Worm (Caenorhabditis elegans): ENCODE results near the gene nhr-51.

Gene nhr-51

DNA sequence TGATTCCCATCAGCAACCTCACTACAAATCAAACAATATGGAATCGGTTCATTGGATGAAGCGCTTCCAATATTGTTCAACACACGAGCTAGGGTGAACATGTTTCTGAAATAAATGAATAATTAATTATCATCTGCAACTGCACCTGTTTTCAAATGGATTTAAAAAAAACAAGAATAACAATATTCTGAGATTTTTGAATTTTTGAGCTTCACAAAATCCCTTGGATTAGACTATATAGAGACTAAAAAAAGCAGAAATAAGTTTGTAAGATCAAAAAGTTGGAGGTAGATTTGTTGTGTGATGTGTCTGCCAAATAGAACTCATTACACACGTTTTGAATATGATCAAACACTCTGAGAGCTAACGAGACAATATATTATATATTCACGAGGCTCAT lies 26.0 kb downstream of the nhr-51 start, which contains the start of gene nhr-199:
TSS of gene nhr-199 (minus strand) at position 101 of the 400 bp plus-strand sequence.
- TF ChIP-seq snpc-4 (tag; optimal IDR thresholded peaks at IDR 0.05): no peak
- no peak for TF ChIP-seq nhr-28 (tag; optimal IDR thresholded peaks at IDR 0.05)
- TF ChIP-seq nhr-237 (tag; optimal IDR thresholded peaks at IDR 0.05): no peak
- TF ChIP-seq tbx-2 (tag; optimal IDR thresholded peaks at IDR 0.05): no peak
- TF ChIP-seq nhr-25 (tag; optimal IDR thresholded peaks at IDR 0.05): no peak
- TF ChIP-seq elt-3 (tag; optimal IDR thresholded peaks at IDR 0.05): no peak
- no peak for TF ChIP-seq elt-2 (tag; optimal IDR thresholded peaks at IDR 0.05)
- no peak for TF ChIP-seq ztf-4 (tag; optimal IDR thresholded peaks at IDR 0.05)
- TF ChIP-seq unc-39 (tag; optimal IDR thresholded peaks at IDR 0.05): no peak
- TF ChIP-seq ceh-82 (tag; optimal IDR thresholded peaks at IDR 0.05): no peak
- TF ChIP-seq elt-1 (tag; optimal IDR thresholded peaks at IDR 0.05): no peak

DNA sequence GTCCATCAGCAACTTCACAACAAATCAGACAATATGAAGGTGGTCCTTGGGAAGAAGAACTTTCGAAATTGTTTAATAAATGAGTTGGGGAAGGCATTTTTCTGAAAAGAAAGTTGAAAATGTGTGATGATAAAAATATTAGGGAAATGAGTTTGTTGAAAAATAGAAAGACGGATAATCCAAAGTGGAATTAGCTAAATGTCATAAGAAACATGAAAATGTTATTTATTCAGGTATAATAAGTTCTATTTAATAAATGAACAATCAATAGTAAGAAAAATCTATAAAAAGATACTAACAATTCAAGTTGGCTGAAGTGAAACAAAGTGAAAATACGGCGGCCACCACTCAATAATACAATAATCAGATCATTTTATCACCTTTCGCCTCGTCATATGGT lies 28.5 kb downstream of the nhr-51 start, which contains the start of gene nhr-53:
TSS of gene nhr-53 (minus strand) at position 101 of the 400 bp plus-strand sequence.
- TF ChIP-seq ztf-11 (tag; optimal IDR thresholded peaks at IDR 0.05) (no peak), lin-39 (tag; optimal IDR thresholded peaks at IDR 0.05) (no peak), nhr-25 (tag; optimal IDR thresholded peaks at IDR 0.05) (no peak), hmg-11 (tag; optimal IDR thresholded peaks at IDR 0.05) (no peak), unc-39 (tag; optimal IDR thresholded peaks at IDR 0.05) (no peak), nhr-28 (tag; optimal IDR thresholded peaks at IDR 0.05) (no peak), aly-2 (tag; optimal IDR thresholded peaks at IDR 0.05) (no peak), unc-62 (GFP tag; optimal IDR thresholded peaks at IDR 0.05) (no peak), ceh-16 (tag; optimal IDR thresholded peaks at IDR 0.05) (no peak), nhr-12 (tag; optimal IDR thresholded peaks at IDR 0.05) (no peak)

- no peak for TF ChIP-seq ZK546.5 (tag; optimal IDR thresholded peaks at IDR 0.05)
- TF ChIP-seq elt-3 (tag; optimal IDR thresholded peaks at IDR 0.05): peak in 1 of 3 experiments; percentile 52
Observed at ce11 chrV:15704745-15705144, 30.9 kb downstream of the nhr-51 start, which contains the start of gene twk-34. Gene twk-34, plus strand, starts transcription at chrV:15704960.

DNA sequence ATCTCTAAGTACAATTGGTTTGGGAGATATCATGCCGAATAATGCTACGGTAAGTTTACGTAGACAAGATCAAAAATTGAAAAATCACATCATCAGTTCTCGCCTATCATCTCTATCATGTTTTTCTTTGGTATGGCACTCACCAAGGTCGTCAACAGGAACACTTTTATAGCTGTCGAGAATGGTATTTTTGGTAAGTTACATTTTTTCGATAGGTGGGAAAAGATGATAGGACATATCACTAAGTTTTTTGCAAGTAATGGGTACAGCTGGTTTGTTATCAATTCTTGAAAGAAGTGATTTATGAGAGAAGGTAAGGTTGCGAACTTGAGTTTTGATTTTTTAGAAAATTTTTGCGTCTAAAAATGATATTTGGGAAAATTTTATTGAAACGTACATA lies 34.2 kb downstream of the nhr-51 start:
- TF ChIP-seq mml-1 (tag; optimal IDR thresholded peaks at IDR 0.05) (no peak), ztf-4 (tag; optimal IDR thresholded peaks at IDR 0.05) (no peak), nhr-25 (tag; optimal IDR thresholded peaks at IDR 0.05) (peak; percentile 24), ztf-11 (tag; optimal IDR thresholded peaks at IDR 0.05) (no peak), elt-3 (tag; optimal IDR thresholded peaks at IDR 0.05) (peak in 2 of 3 experiments; percentile 17 to 74)

DNA sequence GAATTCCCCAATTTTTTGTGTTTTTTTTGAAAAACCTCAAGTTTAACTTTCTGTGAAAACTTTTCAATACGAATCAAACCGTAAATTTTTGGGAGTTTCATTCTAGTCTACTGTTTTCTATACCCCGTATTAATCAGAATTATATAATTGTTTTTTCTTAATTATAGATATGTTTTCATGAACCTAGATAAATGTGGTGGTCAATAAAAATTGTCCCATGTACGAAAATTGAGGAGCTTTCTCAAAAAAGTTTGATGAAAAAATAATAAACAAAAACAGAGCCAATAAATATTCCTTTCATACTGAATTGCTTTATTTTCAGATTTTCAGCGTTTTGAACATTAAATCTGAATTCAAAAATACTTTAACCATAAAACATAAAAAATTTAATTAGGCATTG lies 36.6 kb downstream of the nhr-51 start, which contains the start of gene Y6E2A.1:
TSS of gene Y6E2A.1 (minus strand) at position 101 of the 400 bp plus-strand sequence.
- no peak for TF ChIP-seq lsy-12 (tag; optimal IDR thresholded peaks at IDR 0.05)
- TF ChIP-seq elt-2 (tag; optimal IDR thresholded peaks at IDR 0.05): no peak

DNA sequence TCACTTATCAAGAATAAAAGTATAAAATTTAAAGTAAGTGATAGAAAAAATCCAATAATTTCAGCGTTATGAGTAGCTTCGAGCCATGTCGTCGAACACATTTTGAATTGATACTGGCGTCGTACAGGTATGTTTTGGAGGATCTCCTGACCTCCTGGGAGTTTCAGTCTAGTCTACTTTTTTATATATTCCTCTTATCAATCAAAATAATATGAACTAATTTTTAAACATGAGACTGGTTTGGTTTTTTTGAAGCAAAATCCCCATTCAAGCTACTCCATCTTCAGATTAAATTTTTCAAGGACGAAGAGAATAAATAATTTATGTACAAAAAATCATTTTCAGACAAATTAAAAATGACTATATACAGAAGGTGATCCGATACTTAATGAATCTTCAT lies 38.1 kb downstream of the nhr-51 start, which contains the start of gene str-101:
TSS of gene str-101 (minus strand) at position 101 of the 400 bp plus-strand sequence.
- TF ChIP-seq nhr-11 (tag; optimal IDR thresholded peaks at IDR 0.05) (no peak), egl-5 (tag; optimal IDR thresholded peaks at IDR 0.05) (no peak), nhr-25 (tag; optimal IDR thresholded peaks at IDR 0.05) (no peak), unc-39 (tag; optimal IDR thresholded peaks at IDR 0.05) (no peak), lin-15B (tag; optimal IDR thresholded peaks at IDR 0.05) (no peak), ceh-82 (tag; optimal IDR thresholded peaks at IDR 0.05) (no peak), fkh-10 (GFP tag; optimal IDR thresholded peaks at IDR 0.05) (no peak), R02D3.7 (tag; optimal IDR thresholded peaks at IDR 0.05) (no peak), ceh-9 (tag; optimal IDR thresholded peaks at IDR 0.05) (no peak), fkh-2 (tag; optimal IDR thresholded peaks at IDR 0.05) (no peak), nhr-23 (tag; optimal IDR thresholded peaks at IDR 0.05) (no peak), sea-2 (GFP tag; optimal IDR thresholded peaks at IDR 0.05) (no peak)

ce11 chrV:15712385-15712784 lies 38.6 kb downstream of the nhr-51 start:
- TF ChIP-seq elt-2 (tag; optimal IDR thresholded peaks at IDR 0.05) (peak; percentile 11), lin-39 (tag; optimal IDR thresholded peaks at IDR 0.05) (no peak), pqm-1 (tag; optimal IDR thresholded peaks at IDR 0.05) (peak; percentile 34)
